Worm (Caenorhabditis elegans) whole organism, mixed stage, embryonic: ENCODE measurements around the gene Y43F8C.11.

Experiments
- hlh-1 ChIP-seq: fragments of 150-350 bp; optimal IDR thresholded peaks from 2 replicates; lab custom pipeline; 2014; ENCODE audit warnings: missing biosample characterization, missing genetic modification reagents, missing genetic modification characterization
- mep-1 ChIP-seq: fragments of 150-350 bp; optimal IDR thresholded peaks from 2 replicates; lab custom pipeline; 2017; ENCODE audit warnings: missing biosample characterization, missing genetic modification reagents, missing genetic modification characterization, inconsistent platforms
- nhr-12 ChIP-seq: fragments of 150-350 bp; optimal IDR thresholded peaks from 2 replicates; lab custom pipeline; 2014; ENCODE audit warnings: missing biosample characterization, missing genetic modification characterization
- pha-4 ChIP-seq: fragments of 150-350 bp; optimal IDR thresholded peaks from 2 replicates; lab custom pipeline; 2018; ENCODE audit warnings: missing biosample characterization, missing genetic modification reagents, missing genetic modification characterization
- unc-62 ChIP-seq: fragments of 150-350 bp; optimal IDR thresholded peaks from 2 replicates; lab custom pipeline; 2014; ENCODE audit warnings: missing biosample characterization, missing genetic modification reagents, missing genetic modification characterization
- zip-8 ChIP-seq: fragments of 150-350 bp; optimal IDR thresholded peaks from 2 replicates; lab custom pipeline; 2014; ENCODE audit warnings: missing biosample characterization, missing genetic modification characterization

- TF ChIP-seq zip-8 (tag; lab: Kevin White, UChicago) (no peak), unc-62 (GFP tag; lab: Kevin White, UChicago) (no peak), mep-1 (tag; lab: Kevin White, UChicago) (no peak), pha-4 (tag; lab: Kevin White, UChicago) (no peak), nhr-12 (no peak), hlh-1 (no peak)
These were observed 46.3 kb upstream of the Y43F8C.11 start for ce11 chrV:19623523-19624312.
